Worm (Caenorhabditis elegans) whole organism, mixed stage, embryonic: ENCODE data around the gene F59B1.6.
A peak's percentile ranks its signal among the peaks of the same experiment; 100 is the strongest.

Experiments used
- M03D4.4 ChIP-seq: sonication (generic microtip); optimal IDR thresholded peaks from 2 replicates; lab custom pipeline; 2017; ENCODE audit warnings: mild to moderate bottlenecking, missing genetic modification characterization, missing compliant biosample characterization
- blmp-1 ChIP-seq: fragments of 150-350 bp; optimal IDR thresholded peaks from 2 replicates; lab custom pipeline; 2014; ENCODE audit warnings: missing biosample characterization, missing genetic modification characterization
- ceh-43 ChIP-seq: fragments of 200-800 bp; sonication (Bioruptor generic); optimal IDR thresholded peaks from 2 replicates; lab custom pipeline; 2018; ENCODE audit warnings: mild to moderate bottlenecking, missing genetic modification characterization, moderate library complexity, missing compliant biosample characterization
- ceh-83 ChIP-seq: fragments of 200-800 bp; sonication (Bioruptor generic); optimal IDR thresholded peaks from 2 replicates; lab custom pipeline; 2018; ENCODE audit warnings: mild to moderate bottlenecking, missing genetic modification characterization, missing compliant biosample characterization
- ces-1 ChIP-seq: fragments of 150-350 bp; optimal IDR thresholded peaks from 2 replicates; lab custom pipeline; 2014; ENCODE audit warnings: missing biosample characterization, missing genetic modification reagents, missing genetic modification characterization
- drap-1 ChIP-seq: fragments of 200-800 bp; sonication (Bioruptor generic); optimal IDR thresholded peaks from 3 replicates; lab custom pipeline; 2018; ENCODE audit warnings: mild to moderate bottlenecking, missing genetic modification characterization, missing compliant biosample characterization
- flh-1 ChIP-seq: fragments of 200-800 bp; sonication (Bioruptor generic); optimal IDR thresholded peaks from 2 replicates; lab custom pipeline; 2018; ENCODE audit warnings: mild to moderate bottlenecking, missing genetic modification characterization, moderate library complexity, missing compliant biosample characterization
- ham-2 ChIP-seq: fragments of 200-800 bp; sonication (Bioruptor generic); optimal IDR thresholded peaks from 2 replicates; lab custom pipeline; 2018; ENCODE audit warnings: mild to moderate bottlenecking, missing genetic modification characterization, missing compliant biosample characterization
- hlh-1 ChIP-seq: fragments of 150-350 bp; optimal IDR thresholded peaks from 2 replicates; lab custom pipeline; 2014; ENCODE audit warnings: missing biosample characterization, missing genetic modification reagents, missing genetic modification characterization
- lin-13 ChIP-seq: fragments of 150-350 bp; optimal IDR thresholded peaks from 2 replicates; lab custom pipeline; 2014; ENCODE audit warnings: missing biosample characterization, missing genetic modification characterization
- lin-32 ChIP-seq: fragments of 200-800 bp; sonication (Bioruptor generic); optimal IDR thresholded peaks from 2 replicates; lab custom pipeline; 2018; ENCODE audit warnings: mild to moderate bottlenecking, missing genetic modification characterization, missing compliant biosample characterization
- lsy-2 ChIP-seq: fragments of 150-350 bp; optimal IDR thresholded peaks from 2 replicates; lab custom pipeline; 2014; ENCODE audit warnings: missing biosample characterization, missing genetic modification characterization
- mab-5 ChIP-seq: fragments of 150-350 bp; optimal IDR thresholded peaks from 2 replicates; lab custom pipeline; 2014; ENCODE audit warnings: missing biosample characterization, missing genetic modification characterization
- mls-2 ChIP-seq: sonication (generic microtip); optimal IDR thresholded peaks from 2 replicates; lab custom pipeline; 2016; ENCODE audit warnings: mild to moderate bottlenecking, missing genetic modification characterization, moderate library complexity, missing compliant biosample characterization
- nhr-12 ChIP-seq: fragments of 150-350 bp; optimal IDR thresholded peaks from 2 replicates; lab custom pipeline; 2014; ENCODE audit warnings: missing biosample characterization, missing genetic modification characterization
- nhr-28 ChIP-seq: fragments of 150-350 bp; optimal IDR thresholded peaks from 2 replicates; lab custom pipeline; 2014; ENCODE audit warnings: missing biosample characterization, missing genetic modification characterization
- nhr-76 ChIP-seq: sonication (generic microtip); optimal IDR thresholded peaks from 2 replicates; lab custom pipeline; 2017; ENCODE audit warnings: missing biosample characterization, missing genetic modification characterization
- sem-2 ChIP-seq: fragments of 200-800 bp; sonication (Bioruptor generic); optimal IDR thresholded peaks from 2 replicates; lab custom pipeline; 2018; ENCODE audit warnings: mild to moderate bottlenecking, missing genetic modification characterization, missing compliant biosample characterization
- snpc-4 ChIP-seq: fragments of 150-350 bp; optimal IDR thresholded peaks from 2 replicates; lab custom pipeline; 2014; ENCODE audit warnings: missing biosample characterization, missing genetic modification characterization
- sptf-1 ChIP-seq: sonication (generic microtip); optimal IDR thresholded peaks from 2 replicates; lab custom pipeline; 2017; ENCODE audit warnings: mild to moderate bottlenecking, missing genetic modification characterization, moderate library complexity, missing compliant biosample characterization
- unc-120 ChIP-seq: sonication (generic microtip); optimal IDR thresholded peaks from 2 replicates; lab custom pipeline; 2017; ENCODE audit warnings: missing genetic modification characterization, missing compliant biosample characterization; ENCODE audit not compliant: poor library complexity, severe bottlenecking
- unc-39 ChIP-seq: fragments of 150-350 bp; optimal IDR thresholded peaks from 2 replicates; lab custom pipeline; 2014; ENCODE audit warnings: missing biosample characterization, missing genetic modification characterization
- unc-62 ChIP-seq: fragments of 150-350 bp; optimal IDR thresholded peaks from 2 replicates; lab custom pipeline; 2014; ENCODE audit warnings: missing biosample characterization, missing genetic modification reagents, missing genetic modification characterization
- zip-8 ChIP-seq: fragments of 150-350 bp; optimal IDR thresholded peaks from 2 replicates; lab custom pipeline; 2014; ENCODE audit warnings: missing biosample characterization, missing genetic modification characterization
- ztf-11 ChIP-seq: fragments of 150-350 bp; optimal IDR thresholded peaks from 2 replicates; lab custom pipeline; 2014; ENCODE audit warnings: missing biosample characterization, missing genetic modification characterization

Gene F59B1.6

ce11 chrV:3581034-3581433 is 50.5 kb downstream of the F59B1.6 start:
- TF ChIP-seq drap-1 (GFP tag; lab: Kevin White, UChicago) = no peak
- TF ChIP-seq nhr-76 = no peak

- no peak for TF ChIP-seq nhr-76
- TF ChIP-seq ceh-43 (GFP tag; lab: Kevin White, UChicago) = no peak
- TF ChIP-seq ces-1 = no peak
- no peak for TF ChIP-seq snpc-4
- no peak for TF ChIP-seq nhr-12 (tag; lab: Kevin White, UChicago)
- TF ChIP-seq mab-5 (tag; lab: Kevin White, UChicago) = no peak
- TF ChIP-seq mls-2 (tag; lab: Kevin White, UChicago) = no peak
- no peak for TF ChIP-seq sptf-1 (tag; lab: Kevin White, UChicago)
- no peak for TF ChIP-seq sem-2 (GFP tag; lab: Kevin White, UChicago)
- TF ChIP-seq nhr-28 (tag; lab: Kevin White, UChicago) = no peak
- TF ChIP-seq ceh-83 (GFP tag; lab: Kevin White, UChicago) = no peak
- no peak for TF ChIP-seq lin-32 (GFP tag; lab: Kevin White, UChicago)
- no peak for TF ChIP-seq unc-62 (GFP tag; lab: Kevin White, UChicago)
- no peak for TF ChIP-seq unc-120 (tag; lab: Kevin White, UChicago)
- TF ChIP-seq lin-13 = no peak
- TF ChIP-seq zip-8 (tag; lab: Kevin White, UChicago) = no peak
- TF ChIP-seq unc-39 = no peak
These were observed 51.1 kb downstream of the F59B1.6 start for ce11 chrV:3580385-3580784.

ce11 chrV:3579795-3580194 is 51.7 kb downstream of the F59B1.6 start:
- no peak for TF ChIP-seq flh-1
- no peak for TF ChIP-seq unc-120 (tag; lab: Kevin White, UChicago)
- TF ChIP-seq blmp-1 = no peak
- no peak for TF ChIP-seq ham-2 (GFP tag; lab: Kevin White, UChicago)
- TF ChIP-seq M03D4.4 (tag; lab: Kevin White, UChicago) = no peak
- TF ChIP-seq ces-1 = no peak
- no peak for TF ChIP-seq unc-62 (GFP tag; lab: Kevin White, UChicago)
- no peak for TF ChIP-seq ceh-43 (GFP tag; lab: Kevin White, UChicago)
- TF ChIP-seq lsy-2 (tag; lab: Kevin White, UChicago) = peak; percentile 6
- TF ChIP-seq mab-5 (tag; lab: Kevin White, UChicago) = no peak
- TF ChIP-seq ztf-11 = no peak
- no peak for TF ChIP-seq lin-13
- TF ChIP-seq unc-39 = no peak
- no peak for TF ChIP-seq nhr-12 (tag; lab: Kevin White, UChicago)
- TF ChIP-seq nhr-76 = no peak
- TF ChIP-seq hlh-1 (tag; lab: Kevin White, UChicago) = peak; percentile 67
